Worm (Caenorhabditis elegans) whole organism, young adult: ENCODE measurements around the gene srxa-10.

Experiments used
- B0035.1 ChIP-seq: sonication (generic microtip); optimal IDR thresholded peaks from 2 replicates; lab custom pipeline; 2016; ENCODE audit warnings: missing genetic modification characterization, mild to moderate bottlenecking, missing compliant biosample characterization, missing genotype, missing genetic modification reagents
- B0336.3 ChIP-seq: fragments of 200-800 bp; sonication (Bioruptor generic); IDR thresholded peaks from 2 replicates; pipeline ENCODE4 v1.3.6; 2022; ENCODE audit warnings: missing genetic modification characterization, missing compliant biosample characterization
- F49E8.2 ChIP-seq: sonication (generic microtip); optimal IDR thresholded peaks from 3 replicates; lab custom pipeline; 2017; ENCODE audit warnings: missing genetic modification characterization, mild to moderate bottlenecking, missing compliant biosample characterization, antibody characterized with exemption, moderate library complexity; ENCODE audit not compliant: insufficient read depth
- F57C9.4 ChIP-seq: sonication (generic microtip); optimal IDR thresholded peaks from 2 replicates; lab custom pipeline; 2017; ENCODE audit warnings: mild to moderate bottlenecking, missing genetic modification characterization, missing compliant biosample characterization
- T26A5.8 ChIP-seq: sonication (generic microtip); optimal IDR thresholded peaks from 2 replicates; lab custom pipeline; 2016; ENCODE audit warnings: missing genetic modification characterization, missing compliant biosample characterization
- ama-1 ChIP-seq, 3 experiments: fragments of 150-350 bp in 1 of 3; sonication (generic microtip) in 2 of 3; optimal IDR thresholded peaks; 2 replicates each; lab custom pipeline; 2014 to 2018; ENCODE audit warnings: missing biosample characterization in 2 of 3, missing genetic modification characterization in 2 of 3, missing genetic modification reagents in 2 of 3
- efl-1 ChIP-seq: fragments of 150-350 bp; optimal IDR thresholded peaks from 2 replicates; lab custom pipeline; 2014; ENCODE audit warnings: missing biosample characterization, missing genetic modification reagents, missing genetic modification characterization
- rec-8 ChIP-seq, 2 experiments: sonication (generic microtip); optimal IDR thresholded peaks; 2 replicates each; lab custom pipeline; 2016; ENCODE audit warnings: mild to moderate bottlenecking in 2 of 2, missing genetic modification characterization in 2 of 2, missing genetic modification reagents in 2 of 2, missing genotype in 2 of 2, missing biosample characterization in 1 of 2, missing compliant biosample characterization in 1 of 2, moderate library complexity in 1 of 2
- snpc-4 ChIP-seq, 5 experiments: fragments of 150-350 bp in 1 of 5; sonication (generic microtip) in 4 of 5; optimal IDR thresholded peaks; 2 replicates each; lab custom pipeline; 2014 to 2018; ENCODE audit warnings: missing genetic modification characterization in 5 of 5, missing biosample characterization in 3 of 5, antibody characterized with exemption in 2 of 5, mild to moderate bottlenecking in 2 of 5, missing compliant biosample characterization in 2 of 5, missing genotype in 2 of 5, moderate library complexity in 2 of 5, missing genetic modification reagents in 1 of 5
- unc-62 ChIP-seq: fragments of 150-350 bp; optimal IDR thresholded peaks from 2 replicates; lab custom pipeline; 2014; ENCODE audit warnings: missing biosample characterization, missing genetic modification reagents, missing genetic modification characterization
- zfh-2 ChIP-seq: fragments of 200-800 bp; sonication (Bioruptor generic); conservative IDR thresholded peaks from 2 replicates; pipeline ENCODE4 v1.3.6; 2022; ENCODE audit warnings: missing genetic modification reagents, missing genetic modification characterization, missing compliant biosample characterization

- TF ChIP-seq F49E8.2 (tag; lab: Kevin White, UChicago) (no peak), zfh-2 (GFP tag; lab: Robert Waterston, UW) (no peak), snpc-4 (GFP tag; optimal IDR thresholded peaks at IDR 0.05; lab: Kevin White, UChicago) (no peak), snpc-4 (tag; optimal IDR thresholded peaks at IDR 0.05; lab: Kevin White, UChicago) (no peak), F57C9.4 (tag; lab: Kevin White, UChicago) (no peak), ama-1 (optimal IDR thresholded peaks at IDR 0.05; lab: Kevin White, UChicago) (no peak), ama-1 (GFP tag; optimal IDR thresholded peaks at IDR 0.05; lab: Kevin White, UChicago) (no peak), B0035.1 (tag; lab: Kevin White, UChicago) (no peak), unc-62 (GFP tag; lab: Kevin White, UChicago) (no peak), T26A5.8 (no peak), B0336.3 (no peak), efl-1 (GFP tag; lab: Kevin White, UChicago) (no peak), rec-8 (tag; optimal IDR thresholded peaks at IDR 0.05; lab: Kevin White, UChicago) (no peak)
Observed at ce11 chrIII:9751074-9751473, 45.3 kb downstream of the srxa-10 start, which contains the start of gene T05G5.5.
